Worm (Caenorhabditis elegans) whole organism, young adult: ENCODE results near the gene Y69H2.17.

ENCODE experiments used
- C06A6.2 ChIP-seq: fragments of 200-800 bp; sonication (Bioruptor generic); conservative IDR thresholded peaks from 2 replicates; pipeline ENCODE4 v1.3.6; 2022; ENCODE audit warnings: missing genetic modification characterization, missing compliant biosample characterization
- F10E7.11 ChIP-seq: sonication (generic microtip); optimal IDR thresholded peaks from 2 replicates; lab custom pipeline; 2017; ENCODE audit warnings: mild to moderate bottlenecking, missing genetic modification characterization, moderate library complexity, missing compliant biosample characterization
- F55B11.4 ChIP-seq: sonication (generic microtip); optimal IDR thresholded peaks from 2 replicates; lab custom pipeline; 2016; ENCODE audit warnings: missing compliant biosample characterization, missing genetic modification characterization, borderline replicate concordance; ENCODE audit not compliant: insufficient read depth
- K12H6.12 ChIP-seq: fragments of 200-800 bp; sonication (Bioruptor generic); optimal IDR thresholded peaks from 2 replicates; lab custom pipeline; 2018; ENCODE audit warnings: mild to moderate bottlenecking, missing genetic modification characterization, missing compliant biosample characterization
- Y56A3A.18 ChIP-seq: fragments of 200-800 bp; sonication (Bioruptor generic); IDR thresholded peaks from 2 replicates; pipeline ENCODE4 v1.3.6; 2022; ENCODE audit warnings: missing genetic modification reagents, missing genetic modification characterization, missing compliant biosample characterization
- Y79H2A.3 ChIP-seq: fragments of 200-800 bp; sonication (Bioruptor generic); conservative IDR thresholded peaks from 2 replicates; pipeline ENCODE4 v1.3.6; 2022; ENCODE audit warnings: missing genetic modification reagents, missing genetic modification characterization, missing compliant biosample characterization
- akir-1 ChIP-seq: fragments of 200-800 bp; sonication (Bioruptor generic); optimal IDR thresholded peaks from 2 replicates; lab custom pipeline; 2018; ENCODE audit warnings: mild to moderate bottlenecking, missing genetic modification characterization, moderate library complexity, missing compliant biosample characterization
- cebp-1 ChIP-seq, 2 experiments: fragments of 200-800 bp in 1 of 2; sonication (Bioruptor generic) in 1 of 2; sonication (generic microtip) in 1 of 2; IDR thresholded peaks in 1 of 2; optimal IDR thresholded peaks in 1 of 2; 2 replicates each; pipeline versions ENCODE4 v1.3.6 to Lab custom; 2017 to 2022; ENCODE audit warnings: missing compliant biosample characterization in 2 of 2, missing genetic modification characterization in 2 of 2, mild to moderate bottlenecking in 1 of 2, missing genetic modification reagents in 1 of 2, moderate library complexity in 1 of 2
- ceh-100 ChIP-seq: fragments of 200-800 bp; sonication (Bioruptor generic); IDR thresholded peaks from 2 replicates; pipeline ENCODE4 v1.3.6; 2022; ENCODE audit warnings: missing genetic modification reagents, missing genetic modification characterization, missing compliant biosample characterization
- ceh-91 ChIP-seq: fragments of 200-800 bp; sonication (Bioruptor generic); IDR thresholded peaks from 2 replicates; pipeline ENCODE4 v1.3.6; 2022; ENCODE audit warnings: missing genetic modification reagents, missing genetic modification characterization, missing compliant biosample characterization
- egl-18 ChIP-seq: fragments of 200-800 bp; sonication (Bioruptor generic); IDR thresholded peaks from 2 replicates; pipeline ENCODE4 v1.3.6; 2022; ENCODE audit warnings: missing genetic modification reagents, missing genetic modification characterization, missing compliant biosample characterization
- egrh-3 ChIP-seq: fragments of 200-800 bp; sonication (Bioruptor generic); IDR thresholded peaks from 2 replicates; pipeline ENCODE4 v1.3.6; 2022; ENCODE audit warnings: missing genetic modification reagents, missing genetic modification characterization, missing compliant biosample characterization
- hmg-1.2 ChIP-seq: fragments of 200-800 bp; sonication (Bioruptor generic); IDR thresholded peaks from 2 replicates; pipeline ENCODE4 v1.3.6; 2022; ENCODE audit warnings: missing genetic modification reagents, missing genetic modification characterization, missing compliant biosample characterization
- hrde-1 ChIP-seq: sonication (generic microtip); optimal IDR thresholded peaks from 2 replicates; lab custom pipeline; 2016; ENCODE audit warnings: missing genetic modification characterization, mild to moderate bottlenecking, missing compliant biosample characterization, moderate library complexity, missing genotype, missing genetic modification reagents, borderline replicate concordance
- lag-1 ChIP-seq: fragments of 200-800 bp; sonication (Bioruptor generic); IDR thresholded peaks from 2 replicates; pipeline ENCODE4 v1.3.6; 2022; ENCODE audit warnings: missing genetic modification reagents, missing genetic modification characterization, missing compliant biosample characterization
- lsy-27 ChIP-seq: sonication (generic microtip); optimal IDR thresholded peaks from 2 replicates; lab custom pipeline; 2017; ENCODE audit warnings: missing genetic modification characterization, mild to moderate bottlenecking, missing compliant biosample characterization, antibody characterized with exemption, missing genotype, borderline replicate concordance; ENCODE audit not compliant: insufficient read depth
- mes-4 ChIP-seq: sonication (generic microtip); optimal IDR thresholded peaks from 2 replicates; lab custom pipeline; 2016; ENCODE audit warnings: missing genotype, missing genetic modification characterization, missing compliant biosample characterization
- nfya-2 ChIP-seq: fragments of 200-800 bp; sonication (Bioruptor generic); IDR thresholded peaks from 2 replicates; pipeline ENCODE4 v1.3.6; 2022; ENCODE audit warnings: missing genetic modification reagents, missing genetic modification characterization, missing compliant biosample characterization
- rec-8 ChIP-seq, 2 experiments: sonication (generic microtip); optimal IDR thresholded peaks; 2 replicates each; lab custom pipeline; 2016; ENCODE audit warnings: mild to moderate bottlenecking in 2 of 2, missing genetic modification characterization in 2 of 2, missing genetic modification reagents in 2 of 2, missing genotype in 2 of 2, missing biosample characterization in 1 of 2, missing compliant biosample characterization in 1 of 2, moderate library complexity in 1 of 2
- repo-1 ChIP-seq: sonication (generic microtip); optimal IDR thresholded peaks from 2 replicates; lab custom pipeline; 2017; ENCODE audit warnings: mild to moderate bottlenecking, missing genetic modification characterization, missing compliant biosample characterization
- snpc-1.3 ChIP-seq: sonication (generic microtip); optimal IDR thresholded peaks from 2 replicates; lab custom pipeline; 2017; ENCODE audit warnings: missing genetic modification characterization, mild to moderate bottlenecking, missing compliant biosample characterization, antibody characterized with exemption, moderate library complexity, missing genotype, missing genetic modification reagents; ENCODE audit not compliant: insufficient read depth
- snpc-3.4 ChIP-seq: sonication (generic microtip); optimal IDR thresholded peaks from 2 replicates; lab custom pipeline; 2017; ENCODE audit warnings: missing genetic modification characterization, mild to moderate bottlenecking, missing compliant biosample characterization, antibody characterized with exemption, moderate library complexity, missing genotype, missing genetic modification reagents
- tbx-9 ChIP-seq: sonication (generic microtip); optimal IDR thresholded peaks from 2 replicates; lab custom pipeline; 2016; ENCODE audit warnings: borderline replicate concordance, missing genetic modification characterization, inconsistent platforms, missing compliant biosample characterization
- unc-130 ChIP-seq: sonication (generic microtip); optimal IDR thresholded peaks from 2 replicates; lab custom pipeline; 2016; ENCODE audit warnings: missing genetic modification reagents, missing genetic modification characterization, missing compliant biosample characterization
- ztf-22 ChIP-seq: fragments of 200-800 bp; sonication (Bioruptor generic); optimal IDR thresholded peaks from 2 replicates; lab custom pipeline; 2018; ENCODE audit warnings: mild to moderate bottlenecking, missing genetic modification characterization, moderate library complexity, missing compliant biosample characterization
- ztf-6 ChIP-seq: fragments of 200-800 bp; sonication (Bioruptor generic); IDR thresholded peaks from 2 replicates; pipeline ENCODE4 v1.3.6; 2022; ENCODE audit warnings: missing genetic modification reagents, missing genetic modification characterization, missing compliant biosample characterization

The Y69H2.17 gene

ce11 chrV:18731579-18732041, 46.9 kb downstream of the Y69H2.17 start, which contains the start of the genes asp-18 and scl-19:
TSS of gene asp-18 (minus strand) at chrV:18731679.
TSS of gene scl-19 (plus strand) at chrV:18731991.
- TF ChIP-seq rec-8 (tag; optimal IDR thresholded peaks at IDR 0.05; lab: Kevin White, UChicago) (no peak), ceh-91 (GFP tag; lab: Robert Waterston, UW) (no peak), hmg-1.2 (GFP tag; lab: Robert Waterston, UW) (no peak), nfya-2 (GFP tag; lab: Robert Waterston, UW) (0 out of 2 replicates have a peak, but pooled peaks have one; percentile 24), K12H6.12 (no peak), repo-1 (tag; lab: Kevin White, UChicago) (no peak), lsy-27 (tag; lab: Kevin White, UChicago) (no peak)

ce11 chrV:18733942-18734341, 49.2 kb downstream of the Y69H2.17 start:
- no peak for TF ChIP-seq ceh-100 (GFP tag; lab: Robert Waterston, UW)
- no peak for TF ChIP-seq cebp-1 (GFP tag; IDR thresholded peaks at IDR 0.05; lab: Robert Waterston, UW)
- no peak for TF ChIP-seq cebp-1 (tag; optimal IDR thresholded peaks at IDR 0.05; lab: Kevin White, UChicago)
- TF ChIP-seq snpc-3.4 (tag; lab: Kevin White, UChicago) = no peak
- no peak for TF ChIP-seq C06A6.2 (GFP tag; lab: Robert Waterston, UW)
- TF ChIP-seq ztf-22 (GFP tag; lab: Kevin White, UChicago) = no peak
- TF ChIP-seq F55B11.4 (tag; lab: Kevin White, UChicago) = no peak
- TF ChIP-seq mes-4 = no peak
- TF ChIP-seq F10E7.11 (tag; lab: Kevin White, UChicago) = no peak
- no peak for TF ChIP-seq egl-18 (GFP tag; lab: Robert Waterston, UW)
- TF ChIP-seq Y79H2A.3 (GFP tag; lab: Robert Waterston, UW) = no peak
- no peak for TF ChIP-seq lag-1 (GFP tag; lab: Robert Waterston, UW)
- TF ChIP-seq hmg-1.2 (GFP tag; lab: Robert Waterston, UW) = no peak
- no peak for TF ChIP-seq snpc-1.3 (tag; lab: Kevin White, UChicago)
- TF ChIP-seq unc-130 (GFP tag; lab: Kevin White, UChicago) = no peak
- no peak for TF ChIP-seq hrde-1 (tag; lab: Kevin White, UChicago)
- no peak for TF ChIP-seq rec-8 (tag; optimal IDR thresholded peaks at IDR 0.05; lab: Kevin White, UChicago)
- no peak for TF ChIP-seq akir-1 (GFP tag; lab: Kevin White, UChicago)
- TF ChIP-seq ceh-91 (GFP tag; lab: Robert Waterston, UW) = no peak
- no peak for TF ChIP-seq ztf-6

- TF ChIP-seq snpc-1.3 (tag; lab: Kevin White, UChicago) (no peak), egrh-3 (no peak), tbx-9 (tag; lab: Kevin White, UChicago) (no peak), Y56A3A.18 (no peak)
Observed at ce11 chrV:18734381-18734780, 49.6 kb downstream of the Y69H2.17 start, which contains the start of gene scl-20. TSS of gene scl-20 (minus strand) at chrV:18734481.
